Fruit fly (Drosophila melanogaster) whole organism, prepupa: ENCODE results near the gene CG9040.

ENCODE experiments used
- CG10631 ChIP-seq: fragments of 200-800 bp; sonication (Bioruptor generic); optimal IDR thresholded peaks from 2 replicates; lab custom pipeline; 2016; ENCODE audit warnings: missing biosample characterization, missing genetic modification characterization
- CG11294 ChIP-seq: fragments of 200-800 bp; sonication (Bioruptor generic); IDR thresholded peaks from 2 replicates; pipeline ENCODE4 v1.3.6; 2022; ENCODE audit warnings: missing biosample characterization, missing genetic modification characterization
- CG11762 ChIP-seq: fragments of 200-800 bp; sonication (Bioruptor generic); optimal IDR thresholded peaks from 3 replicates; lab custom pipeline; 2016; ENCODE audit warnings: missing biosample characterization, missing genetic modification characterization; ENCODE audit not compliant: insufficient read depth
- CG11902 ChIP-seq: fragments of 200-800 bp; sonication (Bioruptor generic); optimal IDR thresholded peaks from 3 replicates; lab custom pipeline; 2016; ENCODE audit warnings: missing biosample characterization, missing genetic modification characterization
- CG16779 ChIP-seq: fragments of 200-800 bp; sonication (Bioruptor generic); optimal IDR thresholded peaks from 3 replicates; lab custom pipeline; 2017; ENCODE audit warnings: missing biosample characterization, mild to moderate bottlenecking, missing genetic modification characterization
- CG3032 ChIP-seq: fragments of 200-800 bp; optimal IDR thresholded peaks from 2 replicates; lab custom pipeline; 2019; ENCODE audit warnings: missing biosample characterization, mild to moderate bottlenecking, missing genetic modification characterization, moderate library complexity
- CG34406 ChIP-seq: fragments of 200-800 bp; sonication (Bioruptor generic); optimal IDR thresholded peaks from 3 replicates; lab custom pipeline; 2016; ENCODE audit warnings: missing biosample characterization, missing genetic modification characterization
- CG6163 ChIP-seq: fragments of 200-800 bp; sonication (Bioruptor generic); IDR thresholded peaks from 3 replicates; pipeline ENCODE4 v1.3.6; 2022; ENCODE audit warnings: missing biosample characterization, missing genetic modification characterization
- CG6276 ChIP-seq: fragments of 200-800 bp; sonication (Bioruptor generic); optimal IDR thresholded peaks from 2 replicates; lab custom pipeline; 2017; ENCODE audit warnings: missing biosample characterization, mild to moderate bottlenecking, missing genetic modification characterization
- CG6808 ChIP-seq: fragments of 200-800 bp; sonication (Bioruptor generic); optimal IDR thresholded peaks from 3 replicates; lab custom pipeline; 2017; ENCODE audit warnings: missing biosample characterization, missing genetic modification characterization, mild to moderate bottlenecking, moderate library complexity, missing genetic modification reagents
- CG6854 ChIP-seq: fragments of 200-800 bp; sonication (Bioruptor generic); optimal IDR thresholded peaks from 2 replicates; lab custom pipeline; 2017; ENCODE audit warnings: missing biosample characterization, mild to moderate bottlenecking, missing genetic modification characterization
- CG8119 ChIP-seq: fragments of 200-800 bp; sonication (Bioruptor generic); IDR thresholded peaks from 3 replicates; pipeline ENCODE4 v1.3.6; 2022; ENCODE audit warnings: missing biosample characterization, missing genetic modification characterization
- CG8319 ChIP-seq: fragments of 200-800 bp; sonication (Bioruptor generic); optimal IDR thresholded peaks from 3 replicates; lab custom pipeline; 2016; ENCODE audit warnings: missing biosample characterization, missing genetic modification characterization
- CG8632 ChIP-seq: fragments of 200-800 bp; sonication (Bioruptor generic); optimal IDR thresholded peaks from 3 replicates; lab custom pipeline; 2016; ENCODE audit warnings: missing biosample characterization, missing genetic modification characterization
- CG9139 ChIP-seq: fragments of 200-800 bp; sonication (Bioruptor generic); optimal IDR thresholded peaks from 3 replicates; lab custom pipeline; 2017; ENCODE audit warnings: missing biosample characterization, mild to moderate bottlenecking, missing genetic modification characterization
- Eip75B ChIP-seq: fragments of 200-800 bp; sonication (Bioruptor generic); optimal IDR thresholded peaks from 3 replicates; lab custom pipeline; 2016; ENCODE audit warnings: missing biosample characterization, missing genetic modification characterization
- Eip78C ChIP-seq: fragments of 200-800 bp; sonication (Bioruptor generic); peaks from one replicate; lab custom pipeline; 2016; ENCODE audit warnings: missing biosample characterization, missing genetic modification characterization
- Eip93F ChIP-seq: fragments of 200-800 bp; sonication (Bioruptor generic); optimal IDR thresholded peaks from 2 replicates; lab custom pipeline; 2016; ENCODE audit warnings: missing biosample characterization, mild to moderate bottlenecking, missing genetic modification characterization
- Hr38 ChIP-seq: sonication (Bioruptor generic); optimal IDR thresholded peaks from 2 replicates; lab custom pipeline; 2016; ENCODE audit warnings: missing biosample characterization, missing genetic modification characterization
- Hr39 ChIP-seq: fragments of 200-800 bp; sonication (Bioruptor generic); optimal IDR thresholded peaks from 2 replicates; lab custom pipeline; 2016; ENCODE audit warnings: missing biosample characterization, missing genetic modification characterization
- Hr4 ChIP-seq: fragments of 200-800 bp; sonication (Bioruptor generic); optimal IDR thresholded peaks from 3 replicates; lab custom pipeline; 2016; ENCODE audit warnings: missing biosample characterization, missing genetic modification characterization
- Lpt ChIP-seq: fragments of 200-800 bp; sonication (Bioruptor generic); optimal IDR thresholded peaks from 3 replicates; lab custom pipeline; 2016; ENCODE audit warnings: missing biosample characterization, missing genetic modification characterization
- Met ChIP-seq: fragments of 200-800 bp; sonication (Bioruptor generic); optimal IDR thresholded peaks from 3 replicates; lab custom pipeline; 2016; ENCODE audit warnings: missing biosample characterization, missing genetic modification characterization
- OdsH ChIP-seq: fragments of 200-800 bp; sonication (Bioruptor generic); optimal IDR thresholded peaks from 3 replicates; lab custom pipeline; 2016; ENCODE audit warnings: missing biosample characterization, missing genetic modification characterization
- Smox ChIP-seq: fragments of 200-800 bp; sonication (Bioruptor generic); optimal IDR thresholded peaks from 3 replicates; lab custom pipeline; 2016; ENCODE audit warnings: missing biosample characterization, missing genetic modification characterization
- Sox15 ChIP-seq: fragments of 200-800 bp; sonication (Bioruptor generic); optimal IDR thresholded peaks from 3 replicates; lab custom pipeline; 2016; ENCODE audit warnings: missing biosample characterization, missing genetic modification characterization
- achi ChIP-seq: fragments of 200-800 bp; sonication (Bioruptor generic); optimal IDR thresholded peaks from 3 replicates; lab custom pipeline; 2016; ENCODE audit warnings: missing biosample characterization, missing genetic modification characterization
- acj6 ChIP-seq: fragments of 200-800 bp; sonication (Bioruptor generic); optimal IDR thresholded peaks from 3 replicates; lab custom pipeline; 2016; ENCODE audit warnings: missing biosample characterization, missing genetic modification characterization
- cyc ChIP-seq: fragments of 200-800 bp; sonication (Bioruptor generic); optimal IDR thresholded peaks from 3 replicates; lab custom pipeline; 2016; ENCODE audit warnings: missing biosample characterization, missing genetic modification characterization
- dac ChIP-seq: fragments of 200-800 bp; sonication (Bioruptor generic); optimal IDR thresholded peaks from 2 replicates; lab custom pipeline; 2017; ENCODE audit warnings: missing biosample characterization, mild to moderate bottlenecking, missing genetic modification characterization
- dsx ChIP-seq: fragments of 200-800 bp; optimal IDR thresholded peaks from 3 replicates; lab custom pipeline; 2019; ENCODE audit warnings: missing biosample characterization, mild to moderate bottlenecking, missing genetic modification characterization, moderate library complexity; ENCODE audit not compliant: poor library complexity, severe bottlenecking
- esn ChIP-seq: fragments of 200-800 bp; sonication (Bioruptor generic); optimal IDR thresholded peaks from 2 replicates; lab custom pipeline; 2016; ENCODE audit warnings: missing biosample characterization, mild to moderate bottlenecking, missing genetic modification characterization, moderate library complexity
- fd85E ChIP-seq: fragments of 200-800 bp; sonication (Bioruptor generic); optimal IDR thresholded peaks from 3 replicates; lab custom pipeline; 2016; ENCODE audit warnings: missing biosample characterization, missing genetic modification characterization
- fkh ChIP-seq: fragments of 200-800 bp; sonication (Bioruptor generic); optimal IDR thresholded peaks from 3 replicates; lab custom pipeline; 2017; ENCODE audit warnings: missing biosample characterization, mild to moderate bottlenecking, missing genetic modification characterization, moderate library complexity
- lz ChIP-seq: fragments of 200-800 bp; sonication (Bioruptor generic); optimal IDR thresholded peaks from 3 replicates; lab custom pipeline; 2016; ENCODE audit warnings: missing biosample characterization, missing genetic modification characterization
- net ChIP-seq: fragments of 200-800 bp; sonication (Bioruptor generic); optimal IDR thresholded peaks from 3 replicates; lab custom pipeline; 2016; ENCODE audit warnings: missing biosample characterization, missing genetic modification characterization
- pdm3 ChIP-seq: fragments of 200-800 bp; sonication (Bioruptor generic); optimal IDR thresholded peaks from 3 replicates; lab custom pipeline; 2016; ENCODE audit warnings: missing biosample characterization, missing genetic modification characterization
- salr ChIP-seq, 2 experiments: fragments of 200-800 bp; sonication (Bioruptor generic); optimal IDR thresholded peaks; 3 replicates each; lab custom pipeline; 2016 to 2018; ENCODE audit warnings: missing biosample characterization in 2 of 2, missing genetic modification characterization in 2 of 2, mild to moderate bottlenecking in 1 of 2
- svp ChIP-seq: fragments of 200-800 bp; sonication (Bioruptor generic); peaks from one replicate; lab custom pipeline; 2016; ENCODE audit warnings: missing biosample characterization, missing genetic modification characterization
- topi ChIP-seq: fragments of 200-800 bp; sonication (Bioruptor generic); optimal IDR thresholded peaks from 3 replicates; lab custom pipeline; 2016; ENCODE audit warnings: missing biosample characterization, missing genetic modification characterization
- vri ChIP-seq: fragments of 200-800 bp; sonication (Bioruptor generic); optimal IDR thresholded peaks from 3 replicates; lab custom pipeline; 2016; ENCODE audit warnings: missing biosample characterization, mild to moderate bottlenecking, missing genetic modification characterization

The CG9040 gene

dm6 chr3L:13938470-13939150, 49.1 kb upstream of the CG9040 start (continued):
- peak; percentile 83 for TF ChIP-seq dac (GFP tag; lab: Kevin White, UChicago)
- peak; percentile 95 for TF ChIP-seq Sox15
- TF ChIP-seq OdsH = peak; percentile 96
- peak; percentile 97 for TF ChIP-seq CG6808
- peak; percentile 94 for TF ChIP-seq CG34406 (GFP tag; lab: Kevin White, UChicago)
- TF ChIP-seq Hr38 (GFP tag; lab: Kevin White, UChicago) = peak; percentile 28
- peak; percentile 78 for TF ChIP-seq CG6163
- peak; percentile 95 for TF ChIP-seq CG8632 (GFP tag; lab: Kevin White, UChicago)
- peak; percentile 70; the same call in 1 of the 2 replicates for TF ChIP-seq CG11294 (GFP tag; lab: Robert Waterston, UW)
- TF ChIP-seq dsx (GFP tag; lab: Kevin White, UChicago) = peak; percentile 84
- TF ChIP-seq Hr4 (GFP tag; lab: Kevin White, UChicago) = peak; percentile 96
- TF ChIP-seq topi = peak; percentile 96
- TF ChIP-seq CG11762 (GFP tag; lab: Kevin White, UChicago) = peak; percentile 93
- TF ChIP-seq svp (GFP tag; lab: Kevin White, UChicago) = peak; percentile 98
- TF ChIP-seq CG6854 (GFP tag; lab: Kevin White, UChicago) = peak; percentile 85
- TF ChIP-seq CG8119 (GFP tag; lab: Robert Waterston, UW) = peak; percentile 91
- TF ChIP-seq esn = peak; percentile 98
- TF ChIP-seq Smox (GFP tag; lab: Kevin White, UChicago) = peak; percentile 96
- peak; percentile 96 for TF ChIP-seq Met (GFP tag; lab: Kevin White, UChicago)
- peak; percentile 96 for TF ChIP-seq cyc (GFP tag; lab: Kevin White, UChicago)
- TF ChIP-seq pdm3 (GFP tag; lab: Kevin White, UChicago) = peak; percentile 96
- TF ChIP-seq, all 60 proteins: peak for 60

- TF ChIP-seq CG6808 (no peak), Hr39 (GFP tag; lab: Kevin White, UChicago) (no peak), dac (GFP tag; lab: Kevin White, UChicago) (no peak), salr (GFP tag; optimal IDR thresholded peaks at IDR 0.05; lab: Kevin White, UChicago) (no peak), CG9139 (GFP tag; lab: Kevin White, UChicago) (no peak), CG8632 (GFP tag; lab: Kevin White, UChicago) (no peak), Eip78C (GFP tag; lab: Kevin White, UChicago) (no peak), net (GFP tag; lab: Kevin White, UChicago) (no peak), OdsH (no peak), CG8319 (no peak), CG11294 (GFP tag; lab: Robert Waterston, UW) (no peak), dsx (GFP tag; lab: Kevin White, UChicago) (no peak), vri (GFP tag; lab: Kevin White, UChicago) (no peak), Lpt (no peak)
- TF ChIP-seq, all 60 proteins: peak for 0
Observed at dm6 chr3L:13939151-13939499, 48.6 kb upstream of the CG9040 start, which contains the start of gene CG32137. CG32137 (plus strand) TSS chr3L:13939250.

dm6 chr3L:13946003-13946402, 41.7 kb upstream of the CG9040 start:
- no peak for TF ChIP-seq CG11902 (GFP tag; lab: Kevin White, UChicago)
- TF ChIP-seq Eip78C (GFP tag; lab: Kevin White, UChicago) = peak; percentile 7

- TF ChIP-seq acj6 (GFP tag; lab: Kevin White, UChicago) = peak; percentile 27
- peak; percentile 73 for TF ChIP-seq CG6276 (GFP tag; lab: Kevin White, UChicago)
- peak; percentile 29 for TF ChIP-seq Hr4 (GFP tag; lab: Kevin White, UChicago)
- TF ChIP-seq lz (GFP tag; lab: Kevin White, UChicago) = peak; percentile 42
- no peak for TF ChIP-seq CG3032 (tag; lab: Kevin White, UChicago)
- no peak for TF ChIP-seq CG16779
- TF ChIP-seq CG10631 (GFP tag; lab: Kevin White, UChicago) = no peak
- TF ChIP-seq CG8632 (GFP tag; lab: Kevin White, UChicago) = peak; percentile 51
- no peak for TF ChIP-seq CG11294 (GFP tag; lab: Robert Waterston, UW)
- TF ChIP-seq CG11762 (GFP tag; lab: Kevin White, UChicago) = no peak
- TF ChIP-seq Eip75B (GFP tag; lab: Kevin White, UChicago) = peak; percentile 26
- TF ChIP-seq fd85E = no peak
- no peak for TF ChIP-seq Eip93F
- no peak for TF ChIP-seq CG6808
- peak; percentile 28 for TF ChIP-seq fkh (GFP tag; lab: Kevin White, UChicago)
- TF ChIP-seq net (GFP tag; lab: Kevin White, UChicago) = peak; percentile 54
- peak; percentile 45 for TF ChIP-seq esn
- no peak for TF ChIP-seq CG6854 (GFP tag; lab: Kevin White, UChicago)
- no peak for TF ChIP-seq svp (GFP tag; lab: Kevin White, UChicago)
- TF ChIP-seq CG9139 (GFP tag; lab: Kevin White, UChicago) = no peak
- peak; percentile 80 for TF ChIP-seq Eip78C (GFP tag; lab: Kevin White, UChicago)
- peak; percentile 46 for TF ChIP-seq achi
- TF ChIP-seq salr (GFP tag; optimal IDR thresholded peaks at IDR 0.05; lab: Kevin White, UChicago) = no peak
- peak; percentile 35 for TF ChIP-seq pdm3 (GFP tag; lab: Kevin White, UChicago)
- TF ChIP-seq Hr39 (GFP tag; lab: Kevin White, UChicago) = peak; percentile 29
- TF ChIP-seq OdsH = no peak
- peak; percentile 81 for TF ChIP-seq CG8119 (GFP tag; lab: Robert Waterston, UW)
Observed at dm6 chr3L:13949440-13950066, 38.1 kb upstream of the CG9040 start.
